Worm (Caenorhabditis elegans): ENCODE data around the gene rps-1.

ce11 chrIII:4434294-4434781, 41.4 kb upstream of the rps-1 start, which contains the start of gene C28A5.1:
- no peak for TF ChIP-seq unc-62 (GFP tag; optimal IDR thresholded peaks at IDR 0.05)
- no peak for TF ChIP-seq ceh-16 (tag; optimal IDR thresholded peaks at IDR 0.05)
